Worm (Caenorhabditis elegans) whole organism, mixed stage, embryonic: ENCODE measurements around the gene nhr-67.
"Not testable (repeated sequence)": the region's sequence is repeated elsewhere in the genome, so short reads cannot be mapped to it uniquely, and the experiment has no call there.

ENCODE experiments used
- bed-3 ChIP-seq: fragments of 200-800 bp; sonication (Bioruptor generic); optimal IDR thresholded peaks from 3 replicates; lab custom pipeline; 2018; ENCODE audit warnings: mild to moderate bottlenecking, missing genetic modification characterization, moderate library complexity, missing compliant biosample characterization
- ces-1 ChIP-seq: fragments of 150-350 bp; optimal IDR thresholded peaks from 2 replicates; lab custom pipeline; 2014; ENCODE audit warnings: missing biosample characterization, missing genetic modification reagents, missing genetic modification characterization
- unc-39 ChIP-seq: fragments of 150-350 bp; optimal IDR thresholded peaks from 2 replicates; lab custom pipeline; 2014; ENCODE audit warnings: missing biosample characterization, missing genetic modification characterization

DNA sequence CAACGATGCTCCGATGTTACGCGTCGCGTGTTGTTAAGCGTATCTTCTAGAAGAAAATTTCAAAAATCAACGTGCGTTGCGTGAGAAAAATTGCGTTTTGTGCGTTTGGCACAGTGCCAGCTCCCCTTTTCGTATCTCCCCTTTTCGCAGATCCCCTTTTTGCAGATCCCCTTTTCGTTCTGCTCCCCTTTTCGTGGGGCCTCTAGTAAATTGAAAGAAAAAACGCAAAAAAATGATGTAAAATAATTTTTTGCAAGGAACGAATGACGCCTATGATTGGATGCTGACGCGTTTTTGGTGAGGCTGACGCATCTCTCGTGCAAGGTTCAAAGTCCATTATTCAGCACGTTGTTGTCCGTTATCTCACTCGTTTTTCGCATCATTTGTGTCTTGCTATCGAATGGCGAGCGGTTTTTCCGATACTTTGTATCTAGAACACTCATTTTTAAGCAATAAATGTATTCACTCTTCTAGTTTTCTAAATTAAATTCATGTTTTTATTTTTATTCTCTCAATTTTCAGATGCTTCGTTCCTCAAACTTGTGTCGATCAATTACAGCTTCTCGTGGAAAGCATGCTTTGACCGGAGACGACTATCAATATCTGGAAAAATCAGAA is 9.7 kb downstream of the nhr-67 start, which contains the start of gene cpt-2:
- peak; percentile 36 for TF ChIP-seq ces-1
- TF ChIP-seq unc-39 (tag; lab: Kevin White, UChicago); bed-3: not testable (repeated sequence)
